Worm (Caenorhabditis elegans) whole organism, young adult: ENCODE results near the gene C35A5.5.

Experiments used
- Y53G8AR.9 ChIP-seq: fragments of 200-800 bp; sonication (Bioruptor generic); conservative IDR thresholded peaks from 2 replicates; pipeline ENCODE4 v1.3.6; 2022; ENCODE audit warnings: missing genetic modification reagents, missing genetic modification characterization, missing compliant biosample characterization
- bed-2 ChIP-seq: fragments of 200-800 bp; sonication (Bioruptor generic); IDR thresholded peaks from 2 replicates; pipeline ENCODE4 v1.3.6; 2022; ENCODE audit warnings: missing genetic modification reagents, missing genetic modification characterization, missing compliant biosample characterization
- egl-18 ChIP-seq: fragments of 200-800 bp; sonication (Bioruptor generic); IDR thresholded peaks from 2 replicates; pipeline ENCODE4 v1.3.6; 2022; ENCODE audit warnings: missing genetic modification reagents, missing genetic modification characterization, missing compliant biosample characterization
- rec-8 ChIP-seq, 2 experiments: sonication (generic microtip); optimal IDR thresholded peaks; 2 replicates each; lab custom pipeline; 2016; ENCODE audit warnings: mild to moderate bottlenecking in 2 of 2, missing genetic modification characterization in 2 of 2, missing genetic modification reagents in 2 of 2, missing genotype in 2 of 2, missing biosample characterization in 1 of 2, missing compliant biosample characterization in 1 of 2, moderate library complexity in 1 of 2

- TF ChIP-seq Y53G8AR.9 (GFP tag; lab: Robert Waterston, UW) (peak; percentile 81), rec-8 (tag; optimal IDR thresholded peaks at IDR 0.05; lab: Kevin White, UChicago) (no peak), egl-18 (GFP tag; lab: Robert Waterston, UW) (no peak), bed-2 (GFP tag; lab: Robert Waterston, UW) (no peak)
These were observed 31.2 kb downstream of the C35A5.5 start for ce11 chrV:10536808-10537207.
